Fruit fly (Drosophila melanogaster): ENCODE measurements around the gene spoon.

dm6 chrX:5428341-5429077 is 7.8 kb upstream of the spoon start:
- TF ChIP-seq CTCF (optimal IDR thresholded peaks at IDR 0.05), result no peak
- TF ChIP-seq CG8478 (optimal IDR thresholded peaks at IDR 0.05), result no peak

Measured in S2 (cell line).